Fruit fly (Drosophila melanogaster): ENCODE data around the gene CG1889.

DNA sequence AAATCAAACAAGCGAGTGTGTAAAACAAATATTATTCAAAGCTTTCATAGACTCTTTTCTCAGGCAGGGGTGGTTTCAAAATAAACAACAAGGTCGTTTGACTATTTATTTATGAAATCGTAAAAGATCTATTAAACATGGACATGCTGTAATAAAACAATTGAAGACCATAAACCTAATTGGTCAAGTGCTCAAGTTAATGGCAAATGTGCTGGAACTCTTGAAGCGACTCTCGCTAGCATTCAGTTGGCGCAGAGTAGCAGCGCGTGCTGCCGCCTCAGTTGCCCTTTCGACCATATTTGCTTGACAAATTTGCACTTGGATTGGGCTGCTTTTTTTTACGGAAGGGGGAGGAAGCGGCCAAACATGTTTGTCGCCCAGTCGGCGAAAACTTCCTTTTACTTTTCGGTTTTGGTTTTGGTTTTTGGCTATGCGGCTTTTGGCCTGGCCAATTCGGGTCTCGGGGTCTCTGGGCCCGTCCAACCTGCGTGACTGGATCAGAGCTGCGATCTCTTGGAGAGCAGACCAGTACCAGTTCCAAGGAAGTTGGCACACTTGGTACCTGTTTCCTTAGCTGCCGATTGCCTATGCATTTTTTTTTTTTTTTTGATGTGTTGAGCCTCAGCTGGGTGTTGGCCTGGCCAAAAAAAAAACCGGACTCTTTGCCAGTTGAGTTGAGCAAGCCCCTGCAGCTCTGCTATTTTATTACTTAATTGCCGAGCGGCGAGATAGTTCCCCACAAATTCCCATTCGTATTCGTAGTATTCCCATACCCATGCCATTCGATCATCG is 28.6 kb downstream of the CG1889 start:
- TF ChIP-seq kay (GFP tag; ENCODE audit: borderline replicate concordance): no peak
- no peak for TF ChIP-seq CG11617 (GFP tag; optimal IDR thresholded peaks at IDR 0.05)
- no peak for TF ChIP-seq Hr96 (GFP tag; optimal IDR thresholded peaks at IDR 0.05)
- TF ChIP-seq CG5204 (GFP tag; optimal IDR thresholded peaks at IDR 0.05): no peak

All from whole organism, adult.